Worm (Caenorhabditis elegans) whole organism, early embryonic: ENCODE measurements around the gene dct-7.

ENCODE experiments used
- ama-1 ChIP-seq: fragments of 150-350 bp; optimal IDR thresholded peaks from 2 replicates; lab custom pipeline; 2014
- ceh-13 ChIP-seq: fragments of 200-800 bp; sonication (Bioruptor generic); optimal IDR thresholded peaks from 2 replicates; lab custom pipeline; 2018; ENCODE audit warnings: mild to moderate bottlenecking, missing genetic modification characterization, missing compliant biosample characterization
- ets-7 ChIP-seq: sonication (generic microtip); optimal IDR thresholded peaks from 2 replicates; lab custom pipeline; 2016; ENCODE audit warnings: missing genotype, missing genetic modification characterization, missing compliant biosample characterization
- pes-1 ChIP-seq: fragments of 200-800 bp; sonication (Bioruptor generic); IDR thresholded peaks from 2 replicates; pipeline ENCODE4 v1.3.6; 2022; ENCODE audit warnings: missing genetic modification reagents, missing genetic modification characterization, missing compliant biosample characterization
- scrt-1 ChIP-seq: fragments of 200-800 bp; sonication (Bioruptor generic); IDR thresholded peaks from 2 replicates; pipeline ENCODE4 v1.3.6; 2022; ENCODE audit warnings: missing genetic modification characterization, missing compliant biosample characterization

DNA sequence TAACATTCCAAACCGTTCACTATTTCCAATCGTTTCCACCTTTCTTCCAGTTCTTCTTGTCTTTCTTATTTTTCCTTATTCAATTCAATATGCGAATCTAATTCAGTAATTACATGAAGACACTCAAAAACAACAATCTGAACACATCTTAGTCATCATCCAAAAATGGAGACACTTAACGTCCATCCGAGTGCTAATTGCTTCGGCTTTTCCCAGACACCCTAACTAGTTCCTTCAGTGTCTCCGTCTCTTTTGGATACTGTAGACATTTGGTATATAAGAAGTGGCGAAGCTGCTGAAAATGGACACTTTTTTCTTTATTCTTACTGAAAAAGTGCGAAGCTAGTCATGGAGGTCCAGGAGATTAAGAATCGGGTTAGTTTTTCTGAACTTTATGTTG is 27.4 kb downstream of the dct-7 start, which contains the start of gene col-33:
- TF ChIP-seq ama-1 (lab: Kevin White, UChicago) (no peak), scrt-1 (GFP tag; lab: Robert Waterston, UW) (no peak), pes-1 (GFP tag; lab: Robert Waterston, UW) (no peak), ets-7 (tag; lab: Kevin White, UChicago) (no peak), ceh-13 (GFP tag; lab: Kevin White, UChicago) (no peak)
